Fruit fly (Drosophila melanogaster) whole organism, prepupa: ENCODE measurements around the gene CAH2.

Experiments
- CG11902 ChIP-seq: fragments of 200-800 bp; sonication (Bioruptor generic); optimal IDR thresholded peaks from 3 replicates; lab custom pipeline; 2016; ENCODE audit warnings: missing biosample characterization, missing genetic modification characterization
- CG31627 ChIP-seq: fragments of 200-800 bp; sonication (Bioruptor generic); optimal IDR thresholded peaks from 3 replicates; lab custom pipeline; 2016; ENCODE audit warnings: missing biosample characterization, missing genetic modification characterization
- CG6792 ChIP-seq: fragments of 200-800 bp; sonication (Bioruptor generic); optimal IDR thresholded peaks from 3 replicates; lab custom pipeline; 2016; ENCODE audit warnings: missing biosample characterization, missing genetic modification characterization
- CG6854 ChIP-seq: fragments of 200-800 bp; sonication (Bioruptor generic); optimal IDR thresholded peaks from 2 replicates; lab custom pipeline; 2017; ENCODE audit warnings: missing biosample characterization, mild to moderate bottlenecking, missing genetic modification characterization
- CG7368 ChIP-seq: fragments of 200-800 bp; sonication (Bioruptor generic); optimal IDR thresholded peaks from 3 replicates; lab custom pipeline; 2016; ENCODE audit warnings: missing biosample characterization, missing genetic modification characterization
- CG8119 ChIP-seq: fragments of 200-800 bp; sonication (Bioruptor generic); IDR thresholded peaks from 3 replicates; pipeline ENCODE4 v1.3.6; 2022; ENCODE audit warnings: missing biosample characterization, missing genetic modification characterization
- Eip75B ChIP-seq: fragments of 200-800 bp; sonication (Bioruptor generic); optimal IDR thresholded peaks from 3 replicates; lab custom pipeline; 2016; ENCODE audit warnings: missing biosample characterization, missing genetic modification characterization
- Ets21C ChIP-seq: fragments of 200-800 bp; sonication (Bioruptor generic); optimal IDR thresholded peaks from 3 replicates; lab custom pipeline; 2016; ENCODE audit warnings: missing biosample characterization, missing genetic modification characterization
- Ets96B ChIP-seq: fragments of 200-800 bp; optimal IDR thresholded peaks from 2 replicates; lab custom pipeline; 2019; ENCODE audit warnings: missing biosample characterization, mild to moderate bottlenecking, missing genetic modification characterization, moderate library complexity
- Hr39 ChIP-seq: fragments of 200-800 bp; sonication (Bioruptor generic); optimal IDR thresholded peaks from 2 replicates; lab custom pipeline; 2016; ENCODE audit warnings: missing biosample characterization, missing genetic modification characterization
- Met ChIP-seq: fragments of 200-800 bp; sonication (Bioruptor generic); optimal IDR thresholded peaks from 3 replicates; lab custom pipeline; 2016; ENCODE audit warnings: missing biosample characterization, missing genetic modification characterization
- Smox ChIP-seq: fragments of 200-800 bp; sonication (Bioruptor generic); optimal IDR thresholded peaks from 3 replicates; lab custom pipeline; 2016; ENCODE audit warnings: missing biosample characterization, missing genetic modification characterization
- acj6 ChIP-seq: fragments of 200-800 bp; sonication (Bioruptor generic); optimal IDR thresholded peaks from 3 replicates; lab custom pipeline; 2016; ENCODE audit warnings: missing biosample characterization, missing genetic modification characterization
- dsx ChIP-seq: fragments of 200-800 bp; optimal IDR thresholded peaks from 3 replicates; lab custom pipeline; 2019; ENCODE audit warnings: missing biosample characterization, mild to moderate bottlenecking, missing genetic modification characterization, moderate library complexity; ENCODE audit not compliant: poor library complexity, severe bottlenecking
- eg ChIP-seq: fragments of 200-800 bp; sonication (Bioruptor generic); IDR thresholded peaks from 3 replicates; pipeline ENCODE4 v1.3.6; 2022; ENCODE audit warnings: missing biosample characterization, missing genetic modification characterization
- fd59A ChIP-seq: fragments of 200-800 bp; sonication (Bioruptor generic); optimal IDR thresholded peaks from 2 replicates; lab custom pipeline; 2017; ENCODE audit warnings: missing biosample characterization, mild to moderate bottlenecking, missing genetic modification characterization, missing genetic modification reagents
- fkh ChIP-seq: fragments of 200-800 bp; sonication (Bioruptor generic); optimal IDR thresholded peaks from 3 replicates; lab custom pipeline; 2017; ENCODE audit warnings: missing biosample characterization, mild to moderate bottlenecking, missing genetic modification characterization, moderate library complexity
- pdm3 ChIP-seq: fragments of 200-800 bp; sonication (Bioruptor generic); optimal IDR thresholded peaks from 3 replicates; lab custom pipeline; 2016; ENCODE audit warnings: missing biosample characterization, missing genetic modification characterization

The CAH2 gene

dm6 chr3L:12227219-12227618, 49.8 kb downstream of the CAH2 start:
- TF ChIP-seq Ets96B (tag; lab: Kevin White, UChicago) = no peak
- TF ChIP-seq CG7368 (GFP tag; lab: Kevin White, UChicago) = no peak
- no peak for TF ChIP-seq Hr39 (GFP tag; lab: Kevin White, UChicago)
- TF ChIP-seq CG8119 = no peak
- TF ChIP-seq acj6 (GFP tag; lab: Kevin White, UChicago) = no peak
- no peak for TF ChIP-seq eg (GFP tag; lab: Robert Waterston, UW)
- TF ChIP-seq Ets21C (GFP tag; lab: Kevin White, UChicago) = no peak
- TF ChIP-seq CG11902 (GFP tag; lab: Kevin White, UChicago) = no peak
- no peak for TF ChIP-seq Met (GFP tag; lab: Kevin White, UChicago)
- no peak for TF ChIP-seq fkh
- TF ChIP-seq Eip75B = no peak
- TF ChIP-seq Smox (GFP tag; lab: Kevin White, UChicago) = no peak
- TF ChIP-seq CG6792 = no peak
- no peak for TF ChIP-seq CG31627 (GFP tag; lab: Kevin White, UChicago)
- TF ChIP-seq dsx = no peak
- TF ChIP-seq pdm3 (GFP tag; lab: Kevin White, UChicago) = no peak
- TF ChIP-seq CG6854 (GFP tag; lab: Kevin White, UChicago) = no peak
- no peak for TF ChIP-seq fd59A (GFP tag; lab: Kevin White, UChicago)
- TF ChIP-seq, all 60 proteins: peak for 0
